Worm (Caenorhabditis elegans): ENCODE data around the gene aff-1.

Gene aff-1

ce11 chrII:6891176-6891575, 27.6 kb upstream of the aff-1 start (continued):
- TF ChIP-seq efl-1 (optimal IDR thresholded peaks at IDR 0.05) (peak; percentile 14 to 22), efl-1 (GFP tag; optimal IDR thresholded peaks at IDR 0.05 in 1 of 2) (peak in 1 of 2 experiments; percentile 94), F16B12.6 (tag; optimal IDR thresholded peaks at IDR 0.05) (no peak), efl-3 (GFP tag; optimal IDR thresholded peaks at IDR 0.05) (no peak), nhr-71 (tag; optimal IDR thresholded peaks at IDR 0.05) (peak; percentile 78), ztf-11 (tag; optimal IDR thresholded peaks at IDR 0.05) (no peak), fos-1 (tag; optimal IDR thresholded peaks at IDR 0.05) (no peak), hlh-17 (GFP tag; optimal IDR thresholded peaks at IDR 0.05; ENCODE audit: borderline replicate concordance) (no peak), xbp-1 (tag; optimal IDR thresholded peaks at IDR 0.05) (peak; percentile 14), nhr-12 (tag; optimal IDR thresholded peaks at IDR 0.05) (no peak), ceh-82 (tag; optimal IDR thresholded peaks at IDR 0.05) (no peak), lir-3 (tag; optimal IDR thresholded peaks at IDR 0.05; ENCODE audit: poor library complexity) (peak; percentile 29), sox-4 (tag; optimal IDR thresholded peaks at IDR 0.05) (no peak), C16A3.4 (tag; optimal IDR thresholded peaks at IDR 0.05) (peak; percentile 70), ceh-90 (tag; optimal IDR thresholded peaks at IDR 0.05) (no peak), jun-1 (tag; optimal IDR thresholded peaks at IDR 0.05) (peak; percentile 60), ceh-88 (GFP tag; IDR thresholded peaks at IDR 0.05) (no peak), unc-30 (tag; optimal IDR thresholded peaks at IDR 0.05) (no peak), mef-2 (tag; optimal IDR thresholded peaks at IDR 0.05) (no peak), hpl-2 (GFP tag; optimal IDR thresholded peaks at IDR 0.05) (no peak), unc-130 (tag; optimal IDR thresholded peaks at IDR 0.05) (peak; percentile 83), sup-37 (GFP tag; optimal IDR thresholded peaks at IDR 0.05) (no peak), nhr-84 (tag; optimal IDR thresholded peaks at IDR 0.05) (no peak), mep-1 (tag; optimal IDR thresholded peaks at IDR 0.05) (no peak), aha-1 (tag; optimal IDR thresholded peaks at IDR 0.05) (no peak), unc-98 (GFP tag; IDR thresholded peaks at IDR 0.05) (no peak), ztf-4 (tag; optimal IDR thresholded peaks at IDR 0.05) (peak; percentile 43), grh-1 (GFP tag; IDR thresholded peaks at IDR 0.05) (0 out of 2 replicates have a peak, but pooled peaks have one; percentile 9), elt-3 (tag; optimal IDR thresholded peaks at IDR 0.05) (peak in 1 of 6 experiments; percentile 21), snu-23 (GFP tag; optimal IDR thresholded peaks at IDR 0.05) (peak; percentile 83), fkh-8 (tag; optimal IDR thresholded peaks at IDR 0.05) (peak; percentile 8), nhr-11 (tag; optimal IDR thresholded peaks at IDR 0.05) (no peak), irx-1 (tag; optimal IDR thresholded peaks at IDR 0.05) (peak; percentile 5), ets-5 (GFP tag; IDR thresholded peaks at IDR 0.05) (no peak), pqm-1 (tag; optimal IDR thresholded peaks at IDR 0.05) (no peak), nhr-47 (tag; optimal IDR thresholded peaks at IDR 0.05) (peak; percentile 29), nhr-19 (GFP tag; conservative IDR thresholded peaks at IDR 0.05) (peak; percentile 96), nhr-28 (tag; optimal IDR thresholded peaks at IDR 0.05) (no peak), Y116A8C.19 (tag; optimal IDR thresholded peaks at IDR 0.05; ENCODE audit: borderline replicate concordance) (no peak), nhr-237 (tag; optimal IDR thresholded peaks at IDR 0.05) (no peak), isw-1 (GFP tag; IDR thresholded peaks at IDR 0.05) (0 out of 2 replicates have a peak, but pooled peaks have one; percentile 1), swsn-7 (tag; optimal IDR thresholded peaks at IDR 0.05) (peak; percentile 60), blmp-1 (tag; optimal IDR thresholded peaks at IDR 0.05) (no peak), aly-2 (tag; optimal IDR thresholded peaks at IDR 0.05) (no peak), skn-1 (tag; optimal IDR thresholded peaks at IDR 0.05) (peak; percentile 43), ama-1 (optimal IDR thresholded peaks at IDR 0.05) (peak; percentile 49), lin-14 (GFP tag; optimal IDR thresholded peaks at IDR 0.05) (peak; percentile 88), lsy-2 (tag; optimal IDR thresholded peaks at IDR 0.05) (peak; percentile 50 to 65), nhr-76 (tag; optimal IDR thresholded peaks at IDR 0.05) (no peak), lin-39 (tag; optimal IDR thresholded peaks at IDR 0.05) (no peak), elt-2 (tag; optimal IDR thresholded peaks at IDR 0.05) (no peak), sptf-1 (tag; optimal IDR thresholded peaks at IDR 0.05) (no peak), tbx-2 (tag; optimal IDR thresholded peaks at IDR 0.05) (peak; percentile 48), fkh-10 (GFP tag; optimal IDR thresholded peaks at IDR 0.05) (no peak), egl-27 (tag; optimal IDR thresholded peaks at IDR 0.05) (peak in 1 of 2 experiments; percentile 39)

Data from whole organism, L1 larva.